Comparison of ENCODE assay signal across 5 fruit fly cellular contexts in the genomic region with DNA sequence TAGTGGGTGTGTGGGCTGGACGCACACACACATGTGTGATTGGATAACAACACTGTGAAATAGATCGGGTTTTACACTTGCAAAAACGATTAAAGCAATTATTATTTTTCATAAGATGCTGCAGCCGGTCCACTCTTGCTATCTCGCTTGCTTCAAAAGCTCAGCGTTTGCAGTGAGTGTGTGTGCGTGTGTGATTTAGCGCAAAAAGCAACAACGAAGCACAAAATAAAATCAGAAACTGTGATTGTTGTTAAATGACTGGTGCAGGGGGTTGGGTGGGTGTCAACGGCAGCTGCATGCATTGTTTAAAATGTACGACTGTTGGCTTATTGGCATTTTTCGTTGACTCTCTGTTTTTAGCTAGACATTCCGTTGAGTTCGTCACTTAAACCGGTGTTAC.
TF ChIP-seq lines count a peak whose summit lies in the region.

No protein-coding gene starts in this region.

- TF ChIP-seq CTCF in whole organism, embryonic (GFP tag; optimal IDR thresholded peaks at IDR 0.05; lab: Kevin White, UChicago), result no peak

TF ChIP-seq in whole organism, adult, 20 proteins besides CTCF, POLR2A, EP300 and RAD21:
- TF ChIP-seq Crg-1 (GFP tag; optimal IDR thresholded peaks at IDR 0.05; lab: Kevin White, UChicago) (no peak), CG7045 (GFP tag; optimal IDR thresholded peaks at IDR 0.05; lab: Kevin White, UChicago) (no peak), tj (GFP tag; optimal IDR thresholded peaks at IDR 0.05; lab: Kevin White, UChicago) (peak; percentile 67), toe (GFP tag; optimal IDR thresholded peaks at IDR 0.05; lab: Kevin White, UChicago) (no peak), Clk (GFP tag; optimal IDR thresholded peaks at IDR 0.05; lab: Kevin White, UChicago) (no peak)
TF ChIP-seq in whole organism, adult: peak in this region for 1.

TF ChIP-seq in whole organism, embryonic, 481 proteins besides CTCF, POLR2A, EP300 and RAD21 (continues in another document):
- no peak for TF ChIP-seq fu2 (GFP tag; optimal IDR thresholded peaks at IDR 0.05; lab: Kevin White, UChicago)
- no peak for TF ChIP-seq sna (GFP tag; IDR thresholded peaks at IDR 0.05; lab: Robert Waterston, UW; ENCODE audit: partially characterized antibody)
- TF ChIP-seq CG34422 (GFP tag; IDR thresholded peaks at IDR 0.05; lab: Robert Waterston, UW), result 0 out of 3 replicates have a peak, but pooled peaks have one; percentile 9
- TF ChIP-seq fd96Cb (tag; optimal IDR thresholded peaks at IDR 0.05; lab: Kevin White, UChicago), result no peak
- TF ChIP-seq CG4282 (GFP tag; optimal IDR thresholded peaks at IDR 0.05; lab: Kevin White, UChicago), result no peak
- TF ChIP-seq CG17359 (tag; optimal IDR thresholded peaks at IDR 0.05; lab: Kevin White, UChicago), result peak; percentile 5
- no peak for TF ChIP-seq Hsf (GFP tag; optimal IDR thresholded peaks at IDR 0.05; lab: Kevin White, UChicago)
- peak in 1 of 2 experiments; percentile 51 for TF ChIP-seq Pdp1 (GFP tag; optimal IDR thresholded peaks at IDR 0.05; lab: Kevin White, UChicago)
- peak; percentile 45 for TF ChIP-seq cg (GFP tag; optimal IDR thresholded peaks at IDR 0.05; lab: Kevin White, UChicago)
- TF ChIP-seq CG13123 (GFP tag; optimal IDR thresholded peaks at IDR 0.05; lab: Kevin White, UChicago), result no peak
- no peak for TF ChIP-seq CG11085 (GFP tag; IDR thresholded peaks at IDR 0.05; lab: Robert Waterston, UW)
- TF ChIP-seq cwo (GFP tag; optimal IDR thresholded peaks at IDR 0.05; lab: Kevin White, UChicago), result no peak
- no peak for TF ChIP-seq CG16813 (GFP tag; IDR thresholded peaks at IDR 0.05; lab: Robert Waterston, UW; ENCODE audit: partially characterized antibody)
- no peak for TF ChIP-seq CG11504 (tag; optimal IDR thresholded peaks at IDR 0.05; lab: Kevin White, UChicago)
- no peak for TF ChIP-seq ara (GFP tag; IDR thresholded peaks at IDR 0.05; lab: Robert Waterston, UW)
- TF ChIP-seq ato (GFP tag; IDR thresholded peaks at IDR 0.05; lab: Robert Waterston, UW; ENCODE audit: partially characterized antibody), result no peak
- TF ChIP-seq ham (GFP tag; IDR thresholded peaks at IDR 0.05; lab: Robert Waterston, UW), result no peak
- no peak for TF ChIP-seq CG18011 (GFP tag; optimal IDR thresholded peaks at IDR 0.05; lab: Kevin White, UChicago)
- no peak for TF ChIP-seq amos (GFP tag; IDR thresholded peaks at IDR 0.05; lab: Robert Waterston, UW; ENCODE audit: partially characterized antibody)
- no peak for TF ChIP-seq ro (GFP tag; IDR thresholded peaks at IDR 0.05; lab: Robert Waterston, UW)

TF ChIP-seq in whole organism, prepupa, 60 proteins besides CTCF, POLR2A, EP300 and RAD21 (continues in another document):
- TF ChIP-seq Sox14 (GFP tag; optimal IDR thresholded peaks at IDR 0.05; lab: Kevin White, UChicago), result peak; percentile 9
- TF ChIP-seq CG10631 (GFP tag; optimal IDR thresholded peaks at IDR 0.05; lab: Kevin White, UChicago), result peak; percentile 0
- TF ChIP-seq Eip78C (GFP tag; lab: Kevin White, UChicago), result peak; percentile 34
- no peak for TF ChIP-seq Eip75B (GFP tag; optimal IDR thresholded peaks at IDR 0.05; lab: Kevin White, UChicago)
- no peak for TF ChIP-seq CG3032 (tag; optimal IDR thresholded peaks at IDR 0.05; lab: Kevin White, UChicago)
- TF ChIP-seq fkh (GFP tag; optimal IDR thresholded peaks at IDR 0.05; lab: Kevin White, UChicago), result no peak
- no peak for TF ChIP-seq Smox (GFP tag; optimal IDR thresholded peaks at IDR 0.05; lab: Kevin White, UChicago)
- peak; percentile 15 for TF ChIP-seq CG32006 (GFP tag; optimal IDR thresholded peaks at IDR 0.05; lab: Kevin White, UChicago)
- TF ChIP-seq CG8119 (GFP tag; IDR thresholded peaks at IDR 0.05; lab: Robert Waterston, UW), result no peak
- TF ChIP-seq esn (GFP tag; optimal IDR thresholded peaks at IDR 0.05; lab: Kevin White, UChicago), result no peak
- TF ChIP-seq CG6163 (GFP tag; IDR thresholded peaks at IDR 0.05; lab: Robert Waterston, UW), result no peak
- TF ChIP-seq Hr4 (GFP tag; optimal IDR thresholded peaks at IDR 0.05; lab: Kevin White, UChicago), result peak; percentile 15
- no peak for TF ChIP-seq Blimp-1 (GFP tag; optimal IDR thresholded peaks at IDR 0.05; lab: Kevin White, UChicago)
- no peak for TF ChIP-seq Ets21C (GFP tag; optimal IDR thresholded peaks at IDR 0.05; lab: Kevin White, UChicago)
- no peak for TF ChIP-seq Sox15 (GFP tag; optimal IDR thresholded peaks at IDR 0.05; lab: Kevin White, UChicago)
- TF ChIP-seq CG6276 (GFP tag; optimal IDR thresholded peaks at IDR 0.05; lab: Kevin White, UChicago), result peak; percentile 35
- TF ChIP-seq Met (GFP tag; optimal IDR thresholded peaks at IDR 0.05; lab: Kevin White, UChicago), result no peak
- no peak for TF ChIP-seq Hr39 (GFP tag; optimal IDR thresholded peaks at IDR 0.05; lab: Kevin White, UChicago)
- TF ChIP-seq CG15336 (GFP tag; IDR thresholded peaks at IDR 0.05; lab: Robert Waterston, UW), result 0 out of 2 replicates have a peak, but pooled peaks have one; percentile 2
- TF ChIP-seq fd85E (GFP tag; optimal IDR thresholded peaks at IDR 0.05; lab: Kevin White, UChicago), result no peak
- TF ChIP-seq dac (GFP tag; optimal IDR thresholded peaks at IDR 0.05; lab: Kevin White, UChicago), result peak; percentile 2
- no peak for TF ChIP-seq CG10669 (GFP tag; optimal IDR thresholded peaks at IDR 0.05; lab: Kevin White, UChicago)

TF ChIP-seq in whole organism, pupa, 21 proteins besides CTCF, POLR2A, EP300 and RAD21:
- TF ChIP-seq CG8159 (tag; optimal IDR thresholded peaks at IDR 0.05; lab: Kevin White, UChicago) (peak; percentile 24), CG9948 (tag; optimal IDR thresholded peaks at IDR 0.05; lab: Kevin White, UChicago) (no peak), fd96Ca (GFP tag; IDR thresholded peaks at IDR 0.05; lab: Robert Waterston, UW) (peak; percentile 57; the same call in 2 of the 3 replicates), CG4496 (GFP tag; IDR thresholded peaks at IDR 0.05; lab: Robert Waterston, UW) (0 out of 3 replicates have a peak, but pooled peaks have one; percentile 17), CG14655 (GFP tag; optimal IDR thresholded peaks at IDR 0.05; lab: Kevin White, UChicago) (peak; percentile 2), CG32121 (GFP tag; IDR thresholded peaks at IDR 0.05; lab: Robert Waterston, UW) (0 out of 2 replicates have a peak, but pooled peaks have one; percentile 23)
TF ChIP-seq in whole organism, pupa: peak in this region for 5.

TF ChIP-seq in whole organism, wandering third instar larva, 38 proteins besides CTCF, POLR2A, EP300 and RAD21:
- TF ChIP-seq sv (GFP tag; optimal IDR thresholded peaks at IDR 0.05; lab: Kevin White, UChicago), result no peak
- peak; percentile 21 for TF ChIP-seq OdsH (GFP tag; optimal IDR thresholded peaks at IDR 0.05; lab: Kevin White, UChicago)
- TF ChIP-seq foxo (GFP tag; optimal IDR thresholded peaks at IDR 0.05; lab: Kevin White, UChicago), result peak in 1 of 2 experiments; percentile 6
- no peak for TF ChIP-seq Mio (GFP tag; optimal IDR thresholded peaks at IDR 0.05; lab: Kevin White, UChicago)
- peak; percentile 9 for TF ChIP-seq psq (GFP tag; optimal IDR thresholded peaks at IDR 0.05; lab: Kevin White, UChicago)
